Worm (Caenorhabditis elegans) whole organism, L4 larva: ENCODE measurements around the gene rpl-10.

Experiments
- ama-1 ChIP-seq: fragments of 150-350 bp; optimal IDR thresholded peaks from 2 replicates; lab custom pipeline; 2014; ENCODE audit warnings: inconsistent platforms, mixed read lengths
- ceh-32 ChIP-seq: sonication (generic microtip); optimal IDR thresholded peaks from 2 replicates; lab custom pipeline; 2016; ENCODE audit warnings: mild to moderate bottlenecking, missing genetic modification characterization, missing compliant biosample characterization; ENCODE audit not compliant: poor library complexity
- ces-1 ChIP-seq: fragments of 150-350 bp; sonication (generic microtip); optimal IDR thresholded peaks from 4 replicates; lab custom pipeline; 2014; ENCODE audit warnings: missing biosample characterization, missing genetic modification reagents, missing genetic modification characterization
- egl-43 ChIP-seq: fragments of 200-800 bp; sonication (Bioruptor generic); IDR thresholded peaks from 2 replicates; pipeline ENCODE4 v1.3.6; 2022; ENCODE audit warnings: missing genetic modification reagents, missing genetic modification characterization, missing compliant biosample characterization
- lin-1 ChIP-seq: fragments of 200-800 bp; sonication (Bioruptor generic); IDR thresholded peaks from 2 replicates; pipeline ENCODE4 v1.3.6; 2022; ENCODE audit warnings: missing genetic modification reagents, missing genetic modification characterization, missing compliant biosample characterization
- lin-29 ChIP-seq: fragments of 200-800 bp; sonication (Bioruptor generic); IDR thresholded peaks from 2 replicates; pipeline ENCODE4 v1.3.6; 2022; ENCODE audit warnings: missing genetic modification reagents, missing genetic modification characterization, missing compliant biosample characterization
- unc-39 ChIP-seq: sonication (generic microtip); optimal IDR thresholded peaks from 2 replicates; lab custom pipeline; 2017; ENCODE audit warnings: missing biosample characterization, missing genetic modification characterization

ce11 chrII:8144543-8144942 is 862 bp downstream of the rpl-10 start, which contains the start of gene F10B5.2:
- no peak for TF ChIP-seq ceh-32 (tag; lab: Kevin White, UChicago)
- TF ChIP-seq ces-1 (GFP tag; lab: Kevin White, UChicago), result no peak
- TF ChIP-seq unc-39 (tag; lab: Kevin White, UChicago), result no peak
- TF ChIP-seq egl-43 (GFP tag; lab: Robert Waterston, UW), result no peak
- no peak for TF ChIP-seq lin-1 (GFP tag; lab: Robert Waterston, UW)
- no peak for TF ChIP-seq ama-1 (lab: Kevin White, UChicago)
- no peak for TF ChIP-seq lin-29 (GFP tag; lab: Robert Waterston, UW)
